Worm (Caenorhabditis elegans) whole organism, early embryonic: ENCODE results near the gene him-5.
"Not testable (repeated sequence)": the region's sequence is repeated elsewhere in the genome, so short reads cannot be mapped to it uniquely, and the experiment has no call there.

Experiments
- B0310.2 ChIP-seq: sonication (generic microtip); optimal IDR thresholded peaks from 2 replicates; lab custom pipeline; 2016; ENCODE audit warnings: mild to moderate bottlenecking, missing genetic modification characterization, missing compliant biosample characterization
- F13C5.2 ChIP-seq: sonication (generic microtip); optimal IDR thresholded peaks from 2 replicates; lab custom pipeline; 2017; ENCODE audit warnings: mild to moderate bottlenecking, missing genetic modification characterization, inconsistent platforms, missing compliant biosample characterization
- aly-1 ChIP-seq: sonication (generic microtip); optimal IDR thresholded peaks from 2 replicates; lab custom pipeline; 2016; ENCODE audit warnings: missing genetic modification characterization, missing compliant biosample characterization
- ama-1 ChIP-seq: fragments of 150-350 bp; optimal IDR thresholded peaks from 2 replicates; lab custom pipeline; 2014
- ceh-13 ChIP-seq: fragments of 200-800 bp; sonication (Bioruptor generic); optimal IDR thresholded peaks from 2 replicates; lab custom pipeline; 2018; ENCODE audit warnings: mild to moderate bottlenecking, missing genetic modification characterization, missing compliant biosample characterization
- ceh-36 ChIP-seq: sonication (generic microtip); optimal IDR thresholded peaks from 2 replicates; lab custom pipeline; 2016; ENCODE audit warnings: missing genetic modification characterization, inconsistent platforms, missing compliant biosample characterization
- ets-7 ChIP-seq: sonication (generic microtip); optimal IDR thresholded peaks from 2 replicates; lab custom pipeline; 2016; ENCODE audit warnings: missing genotype, missing genetic modification characterization, missing compliant biosample characterization
- flt-1 ChIP-seq: fragments of 200-800 bp; sonication (Bioruptor generic); IDR thresholded peaks from 2 replicates; pipeline ENCODE4 v1.3.6; 2022; ENCODE audit warnings: missing genetic modification characterization, missing compliant biosample characterization
- hmbx-1 ChIP-seq: sonication (generic microtip); optimal IDR thresholded peaks from 2 replicates; lab custom pipeline; 2016; ENCODE audit warnings: mild to moderate bottlenecking, missing genetic modification characterization, missing compliant biosample characterization
- hmg-4 ChIP-seq: fragments of 200-800 bp; sonication (Bioruptor generic); optimal IDR thresholded peaks from 2 replicates; lab custom pipeline; 2018; ENCODE audit warnings: mild to moderate bottlenecking, missing genetic modification characterization, missing compliant biosample characterization
- hnd-1 ChIP-seq: sonication (generic microtip); optimal IDR thresholded peaks from 2 replicates; lab custom pipeline; 2016; ENCODE audit warnings: missing genetic modification characterization, missing compliant biosample characterization
- pes-1 ChIP-seq: fragments of 200-800 bp; sonication (Bioruptor generic); IDR thresholded peaks from 2 replicates; pipeline ENCODE4 v1.3.6; 2022; ENCODE audit warnings: missing genetic modification reagents, missing genetic modification characterization, missing compliant biosample characterization
- scrt-1 ChIP-seq: fragments of 200-800 bp; sonication (Bioruptor generic); IDR thresholded peaks from 2 replicates; pipeline ENCODE4 v1.3.6; 2022; ENCODE audit warnings: missing genetic modification characterization, missing compliant biosample characterization
- sea-1 ChIP-seq: fragments of 200-800 bp; sonication (Bioruptor generic); conservative IDR thresholded peaks from 2 replicates; pipeline ENCODE4 v1.3.6; 2022; ENCODE audit warnings: missing genetic modification characterization, missing compliant biosample characterization
- tbx-11 ChIP-seq: fragments of 200-800 bp; sonication (Bioruptor generic); IDR thresholded peaks from 2 replicates; pipeline ENCODE4 v1.3.6; 2022; ENCODE audit warnings: missing genetic modification characterization, missing compliant biosample characterization
- tbx-37 ChIP-seq: fragments of 200-800 bp; sonication (Bioruptor generic); conservative IDR thresholded peaks from 2 replicates; pipeline ENCODE4 v1.3.6; 2022; ENCODE audit warnings: missing genetic modification reagents, missing genetic modification characterization, missing compliant biosample characterization
- tra-4 ChIP-seq: sonication (generic microtip); optimal IDR thresholded peaks from 2 replicates; lab custom pipeline; 2017; ENCODE audit warnings: missing genetic modification characterization, missing compliant biosample characterization

Gene him-5

ce11 chrV:14134757-14135441 is 44.7 kb downstream of the him-5 start:
- TF ChIP-seq hnd-1 (tag; lab: Kevin White, UChicago) (no peak), tbx-11 (GFP tag; lab: Robert Waterston, UW) (no peak), flt-1 (GFP tag; lab: Robert Waterston, UW) (no peak), F13C5.2 (tag; lab: Kevin White, UChicago) (no peak), tra-4 (tag; lab: Kevin White, UChicago) (no peak), ama-1 (lab: Kevin White, UChicago) (no peak)

ce11 chrV:14136152-14136551 is 45.9 kb downstream of the him-5 start:
- TF ChIP-seq ceh-36 (tag; lab: Kevin White, UChicago) = peak; percentile 42
- TF ChIP-seq hmg-4 (GFP tag; lab: Kevin White, UChicago) = peak; percentile 26
- no peak for TF ChIP-seq sea-1 (GFP tag; lab: Robert Waterston, UW)

- not testable (repeated sequence) for TF ChIP-seq aly-1; hmbx-1 (tag; lab: Kevin White, UChicago); ceh-13 (GFP tag; lab: Kevin White, UChicago)
Observed at ce11 chrV:14137766-14138165, 47.5 kb downstream of the him-5 start, which contains the start of gene AH10.4. TSS of gene AH10.4 (minus strand) at chrV:14137866.

ce11 chrV:14139252-14140100 is 49.2 kb downstream of the him-5 start:
- TF ChIP-seq flt-1 (GFP tag; lab: Robert Waterston, UW) (no peak), F13C5.2 (tag; lab: Kevin White, UChicago) (peak; percentile 34), hmg-4 (GFP tag; lab: Kevin White, UChicago) (peak; percentile 69)

- TF ChIP-seq ceh-13 (GFP tag; lab: Kevin White, UChicago) = no peak
- no peak for TF ChIP-seq scrt-1
- no peak for TF ChIP-seq ama-1 (lab: Kevin White, UChicago)
- no peak for TF ChIP-seq ets-7 (tag; lab: Kevin White, UChicago)
- no peak for TF ChIP-seq ceh-36 (tag; lab: Kevin White, UChicago)
- TF ChIP-seq hnd-1 (tag; lab: Kevin White, UChicago) = no peak
- TF ChIP-seq sea-1 (GFP tag; lab: Robert Waterston, UW) = no peak
- no peak for TF ChIP-seq tbx-11 (GFP tag; lab: Robert Waterston, UW)
- no peak for TF ChIP-seq B0310.2
- TF ChIP-seq aly-1 = no peak
- TF ChIP-seq tbx-37 = no peak
- TF ChIP-seq F13C5.2 (tag; lab: Kevin White, UChicago) = no peak
Observed at ce11 chrV:14140733-14141132, 50.5 kb downstream of the him-5 start.

- TF ChIP-seq pes-1 (GFP tag; lab: Robert Waterston, UW) = no peak
- no peak for TF ChIP-seq ceh-13 (GFP tag; lab: Kevin White, UChicago)
- no peak for TF ChIP-seq tbx-37
- no peak for TF ChIP-seq aly-1
- no peak for TF ChIP-seq ama-1 (lab: Kevin White, UChicago)
- no peak for TF ChIP-seq tra-4 (tag; lab: Kevin White, UChicago)
Observed at ce11 chrV:14141846-14142245, 51.6 kb downstream of the him-5 start.
